Worm (Caenorhabditis elegans): ENCODE data around the gene fbxb-15.

- TF ChIP-seq hmg-4 (GFP tag; optimal IDR thresholded peaks at IDR 0.05) (no peak), pes-1 (GFP tag; IDR thresholded peaks at IDR 0.05) (no peak), tbx-11 (GFP tag; IDR thresholded peaks at IDR 0.05) (no peak), tbx-37 (GFP tag; conservative IDR thresholded peaks at IDR 0.05) (no peak), ceh-36 (tag; optimal IDR thresholded peaks at IDR 0.05) (no peak)
Observed at ce11 chrII:1694530-1694929, 41.2 kb upstream of the fbxb-15 start, which contains the start of gene fbxc-26.

All from whole organism, early embryonic.